Fruit fly (Drosophila melanogaster): Measurements from ENCODE around the gene mRpS24.

mRpS24 gene

DNA sequence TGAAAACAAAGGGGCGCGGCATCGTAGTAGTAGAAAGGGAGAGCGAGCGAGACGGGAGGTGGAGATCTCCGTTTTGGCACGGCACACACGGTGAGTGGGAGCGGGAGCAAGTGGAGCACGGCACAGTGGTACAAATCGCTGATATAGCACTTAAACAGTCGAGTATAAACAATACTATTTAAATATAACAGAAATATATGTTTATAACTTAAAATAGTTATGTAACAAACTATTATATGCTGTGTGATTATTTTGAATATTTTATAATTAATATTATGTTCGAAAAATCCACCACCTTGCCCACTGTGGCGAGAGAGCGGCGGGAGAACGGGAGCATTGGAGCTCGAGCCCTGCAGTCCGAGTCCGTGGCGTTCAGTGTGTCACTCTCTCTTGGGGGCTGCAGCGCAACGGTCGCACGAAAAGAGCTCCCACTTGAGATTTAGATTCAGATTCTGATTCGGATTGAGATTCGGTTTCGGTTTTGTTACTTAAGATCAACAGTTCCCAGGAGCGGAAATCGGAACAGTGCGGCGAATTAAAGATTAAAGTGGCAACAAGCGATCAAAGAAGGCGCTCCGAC is 22.2 kb downstream of the mRpS24 start, which contains the start of gene Kal1 (continued):
- TF ChIP-seq chm (GFP tag; IDR thresholded peaks at IDR 0.05) (peak; percentile 95), mirr (GFP tag; optimal IDR thresholded peaks at IDR 0.05) (no peak), E2f1 (GFP tag; IDR thresholded peaks at IDR 0.05) (peak; percentile 88), fd96Cb (tag; optimal IDR thresholded peaks at IDR 0.05) (peak; percentile 94), Atf3 (GFP tag; optimal IDR thresholded peaks at IDR 0.05) (no peak), pnt (GFP tag; optimal IDR thresholded peaks at IDR 0.05) (no peak), CG15514 (GFP tag; optimal IDR thresholded peaks at IDR 0.05) (peak; percentile 77), gcm (GFP tag; optimal IDR thresholded peaks at IDR 0.05) (peak; percentile 95), CG17912 (GFP tag; optimal IDR thresholded peaks at IDR 0.05) (peak; percentile 5), CG10147 (GFP tag; optimal IDR thresholded peaks at IDR 0.05) (peak; percentile 79), CG3726 (GFP tag; IDR thresholded peaks at IDR 0.05) (peak; percentile 81), CG9876 (GFP tag; optimal IDR thresholded peaks at IDR 0.05) (no peak), CG15696 (tag; optimal IDR thresholded peaks at IDR 0.05) (peak; percentile 53), bbx (GFP tag; IDR thresholded peaks at IDR 0.05; ENCODE audit: partially characterized antibody) (no peak), CG9215 (GFP tag; IDR thresholded peaks at IDR 0.05) (peak; percentile 59), CG33213 (GFP tag; optimal IDR thresholded peaks at IDR 0.05) (peak; percentile 2), CG11093 (GFP tag; IDR thresholded peaks at IDR 0.05) (peak; percentile 84), twi (tag; optimal IDR thresholded peaks at IDR 0.05) (peak; percentile 88), tin (GFP tag; optimal IDR thresholded peaks at IDR 0.05) (peak; percentile 90), CG13296 (GFP tag; optimal IDR thresholded peaks at IDR 0.05) (peak; percentile 88), hb (GFP tag; IDR thresholded peaks at IDR 0.05; ENCODE audit: partially characterized antibody) (no peak), Kr (GFP tag; optimal IDR thresholded peaks at IDR 0.05) (no peak), sna (GFP tag; IDR thresholded peaks at IDR 0.05; ENCODE audit: partially characterized antibody) (peak; percentile 59; the same call in 1 of the 2 replicates), peb (GFP tag; IDR thresholded peaks at IDR 0.05) (peak; percentile 87), CG16779 (GFP tag; IDR thresholded peaks at IDR 0.05) (no peak), CG4328 (GFP tag; optimal IDR thresholded peaks at IDR 0.05) (peak; percentile 80), CG1792 (GFP tag; optimal IDR thresholded peaks at IDR 0.05) (no peak), Scr (GFP tag; IDR thresholded peaks at IDR 0.05; ENCODE audit: partially characterized antibody) (no peak), CG42726 (GFP tag; IDR thresholded peaks at IDR 0.05; ENCODE audit: partially characterized antibody) (no peak), pfk (GFP tag; optimal IDR thresholded peaks at IDR 0.05) (no peak), CG10462 (GFP tag; optimal IDR thresholded peaks at IDR 0.05) (peak; percentile 72), CG8478 (optimal IDR thresholded peaks at IDR 0.05) (no peak), CG6175 (GFP tag; IDR thresholded peaks at IDR 0.05) (peak; percentile 58; the same call in 2 of the 3 replicates), Opbp (GFP tag; IDR thresholded peaks at IDR 0.05; ENCODE audit: partially characterized antibody) (no peak), gce (GFP tag; IDR thresholded peaks at IDR 0.05) (peak; percentile 86), Asciz (GFP tag; optimal IDR thresholded peaks at IDR 0.05) (peak; percentile 96), D19A (tag; optimal IDR thresholded peaks at IDR 0.05) (peak; percentile 93), CG4617 (GFP tag; optimal IDR thresholded peaks at IDR 0.05; ENCODE audit: borderline replicate concordance) (peak; percentile 65), CG13123 (GFP tag; optimal IDR thresholded peaks at IDR 0.05) (peak; percentile 72), HmgZ (tag; optimal IDR thresholded peaks at IDR 0.05) (peak; percentile 81), onecut (GFP tag; IDR thresholded peaks at IDR 0.05) (peak; percentile 87), CG30431 (GFP tag; optimal IDR thresholded peaks at IDR 0.05) (peak; percentile 81), Dek (tag; optimal IDR thresholded peaks at IDR 0.05) (peak; percentile 61), Nf-YC (tag; optimal IDR thresholded peaks at IDR 0.05) (peak; percentile 67), Fer3 (tag; optimal IDR thresholded peaks at IDR 0.05) (peak; percentile 88), kni (GFP tag; optimal IDR thresholded peaks at IDR 0.05) (peak; percentile 58), CG1832 (GFP tag; optimal IDR thresholded peaks at IDR 0.05) (peak; percentile 9), CG17361 (GFP tag; IDR thresholded peaks at IDR 0.05) (peak; percentile 90), CG12104 (GFP tag; optimal IDR thresholded peaks at IDR 0.05) (peak; percentile 80), CG15479 (GFP tag; optimal IDR thresholded peaks at IDR 0.05) (no peak)
